Fruit fly (Drosophila melanogaster): ENCODE results near the gene Cmpk.

Gene Cmpk

DNA sequence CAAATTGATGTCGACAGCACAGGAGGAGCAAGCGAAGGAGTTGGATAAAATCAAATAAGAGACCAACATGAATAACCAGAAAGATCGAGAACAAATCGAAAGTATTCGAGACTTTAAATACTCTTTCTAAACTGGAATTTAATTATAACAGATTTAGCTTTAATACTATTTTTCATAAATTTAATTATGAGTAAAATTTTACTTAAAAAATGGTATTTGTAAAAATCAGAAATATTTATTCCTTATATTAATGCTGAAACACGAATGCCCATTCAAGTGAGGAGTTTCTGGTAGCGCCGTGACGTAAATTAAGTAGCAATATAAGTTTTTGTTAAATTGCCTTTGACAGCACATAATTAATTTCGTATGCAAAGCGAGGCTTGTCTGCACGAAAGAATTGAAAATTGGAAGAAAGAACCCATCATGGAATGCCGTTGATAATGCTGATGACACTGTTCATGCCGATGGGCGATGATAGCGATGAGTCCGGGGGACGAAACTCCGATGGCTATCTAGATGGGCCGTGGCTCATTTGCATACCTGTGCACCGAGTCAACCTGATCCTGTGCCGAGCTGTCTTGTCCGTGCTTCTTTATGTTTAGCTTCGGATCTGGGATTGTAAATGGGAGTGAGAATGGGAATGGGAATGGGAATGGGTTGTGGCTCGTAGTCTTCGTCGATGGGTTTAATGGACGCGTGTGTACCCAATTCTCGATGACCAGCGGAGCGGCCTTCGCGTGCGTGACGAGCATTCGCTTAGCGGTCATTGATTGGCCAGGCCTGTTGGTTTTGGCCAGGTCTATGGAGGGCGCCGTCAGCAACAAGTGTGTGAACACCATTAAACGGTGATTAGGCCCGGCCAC is 42.2 kb downstream of the Cmpk start (continued):
- TF ChIP-seq Gsc (GFP tag; IDR thresholded peaks at IDR 0.05) (no peak), CG32772 (GFP tag; IDR thresholded peaks at IDR 0.05) (no peak), danr (GFP tag; IDR thresholded peaks at IDR 0.05) (no peak), TFAM (GFP tag; optimal IDR thresholded peaks at IDR 0.05) (no peak), Poxn (GFP tag; IDR thresholded peaks at IDR 0.05) (no peak), CG12769 (tag; optimal IDR thresholded peaks at IDR 0.05) (peak; percentile 61), CG1832 (GFP tag; optimal IDR thresholded peaks at IDR 0.05) (no peak), slbo (GFP tag; IDR thresholded peaks at IDR 0.05) (no peak), PHDP (tag; optimal IDR thresholded peaks at IDR 0.05) (peak; percentile 52), maf-S (GFP tag; optimal IDR thresholded peaks at IDR 0.05) (no peak), HLHmδ (GFP tag; optimal IDR thresholded peaks at IDR 0.05) (peak; percentile 66), schlank (tag; optimal IDR thresholded peaks at IDR 0.05) (no peak), stwl (tag; optimal IDR thresholded peaks at IDR 0.05) (no peak), ap (GFP tag; IDR thresholded peaks at IDR 0.05) (no peak), slou (GFP tag; optimal IDR thresholded peaks at IDR 0.05) (no peak), lilli (GFP tag; optimal IDR thresholded peaks at IDR 0.05) (peak; percentile 2), CG18619 (GFP tag; optimal IDR thresholded peaks at IDR 0.05) (no peak), Scr (GFP tag; IDR thresholded peaks at IDR 0.05; ENCODE audit: partially characterized antibody) (no peak), pho (GFP tag; optimal IDR thresholded peaks at IDR 0.05) (no peak), CG7357 (GFP tag; IDR thresholded peaks at IDR 0.05) (no peak), ase (GFP tag; IDR thresholded peaks at IDR 0.05) (no peak), Hsf (GFP tag; optimal IDR thresholded peaks at IDR 0.05) (no peak), pb (GFP tag; optimal IDR thresholded peaks at IDR 0.05) (no peak), CG7963 (GFP tag; IDR thresholded peaks at IDR 0.05; ENCODE audit: partially characterized antibody) (no peak), CG34422 (GFP tag; IDR thresholded peaks at IDR 0.05) (no peak; the same call in 2 of the 3 replicates), ind (GFP tag; optimal IDR thresholded peaks at IDR 0.05) (no peak), CG12391 (tag; optimal IDR thresholded peaks at IDR 0.05) (peak; percentile 66), Tbp (GFP tag; optimal IDR thresholded peaks at IDR 0.05) (no peak), Dref (GFP tag; IDR thresholded peaks at IDR 0.05) (0 out of 2 replicates have a peak, but pooled peaks have one; percentile 1), Dll (GFP tag; IDR thresholded peaks at IDR 0.05; ENCODE audit: partially characterized antibody) (no peak), CG6654 (GFP tag; optimal IDR thresholded peaks at IDR 0.05) (no peak), hkb (optimal IDR thresholded peaks at IDR 0.05) (no peak), hkb (GFP tag; IDR thresholded peaks at IDR 0.05) (no peak), zfh1 (GFP tag; IDR thresholded peaks at IDR 0.05) (no peak), Oaz (GFP tag; IDR thresholded peaks at IDR 0.05) (no peak), CG12236 (GFP tag; optimal IDR thresholded peaks at IDR 0.05) (no peak), Xrp1 (GFP tag; IDR thresholded peaks at IDR 0.05) (peak; percentile 74), wdn (GFP tag; IDR thresholded peaks at IDR 0.05) (no peak), Spps (tag; optimal IDR thresholded peaks at IDR 0.05) (peak; percentile 70), sens (GFP tag) (peak; percentile 73), twi (tag; optimal IDR thresholded peaks at IDR 0.05) (peak; percentile 57), CG10543 (GFP tag; optimal IDR thresholded peaks at IDR 0.05) (no peak), Bgb (GFP tag; IDR thresholded peaks at IDR 0.05; ENCODE audit: partially characterized antibody) (no peak), crc (GFP tag; optimal IDR thresholded peaks at IDR 0.05) (no peak), esg (GFP tag; conservative IDR thresholded peaks at IDR 0.05) (0 out of 2 replicates have a peak, but pooled peaks have one; percentile 17), wor (GFP tag; IDR thresholded peaks at IDR 0.05) (no peak), Sry-δ (GFP tag; optimal IDR thresholded peaks at IDR 0.05) (no peak), CG11696 (GFP tag; IDR thresholded peaks at IDR 0.05) (no peak), HHEX (GFP tag; optimal IDR thresholded peaks at IDR 0.05) (no peak), CG1792 (GFP tag; optimal IDR thresholded peaks at IDR 0.05) (no peak)

All from whole organism, embryonic.